Worm (Caenorhabditis elegans) whole organism, L4 larva: ENCODE results near the gene srj-6.

Experiments
- F10B5.3 ChIP-seq: sonication (generic microtip); optimal IDR thresholded peaks from 2 replicates; lab custom pipeline; 2016; ENCODE audit warnings: mild to moderate bottlenecking, missing genetic modification characterization, missing compliant biosample characterization
- F44E2.7 ChIP-seq: fragments of 200-800 bp; sonication (Bioruptor generic); IDR thresholded peaks from 2 replicates; pipeline ENCODE4 v2.1.2; 2022; ENCODE audit warnings: missing genetic modification characterization, missing compliant biosample characterization
- R02D3.7 ChIP-seq: fragments of 150-350 bp; sonication (generic microtip); optimal IDR thresholded peaks from 3 replicates; lab custom pipeline; 2014; ENCODE audit warnings: missing biosample characterization, missing genetic modification characterization
- T20F7.1 ChIP-seq: fragments of 200-800 bp; sonication (Bioruptor generic); optimal IDR thresholded peaks from 2 replicates; lab custom pipeline; 2018; ENCODE audit warnings: mild to moderate bottlenecking, missing genetic modification characterization, missing compliant biosample characterization
- Y105C5A.15 ChIP-seq: fragments of 200-800 bp; sonication (Bioruptor generic); IDR thresholded peaks from 2 replicates; pipeline ENCODE4 v1.3.6; 2022; ENCODE audit warnings: missing genetic modification characterization, missing compliant biosample characterization
- Y48G9A.11 ChIP-seq: fragments of 200-800 bp; sonication (Bioruptor generic); IDR thresholded peaks from 2 replicates; pipeline ENCODE4 v1.3.6; 2022; ENCODE audit warnings: missing genetic modification reagents, missing genetic modification characterization, missing compliant biosample characterization
- aly-2 ChIP-seq: sonication (generic microtip); optimal IDR thresholded peaks from 2 replicates; lab custom pipeline; 2018; ENCODE audit warnings: missing biosample characterization, missing genetic modification characterization
- arid-1 ChIP-seq: fragments of 200-800 bp; sonication (Bioruptor generic); conservative IDR thresholded peaks from 2 replicates; pipeline ENCODE4 v1.3.6; 2022; ENCODE audit warnings: missing genetic modification reagents, missing genetic modification characterization, missing compliant biosample characterization
- ctbp-1 ChIP-seq: fragments of 200-800 bp; sonication (Bioruptor generic); IDR thresholded peaks from 2 replicates; pipeline ENCODE4 v1.3.6; 2022; ENCODE audit warnings: missing genetic modification reagents, missing genetic modification characterization, missing compliant biosample characterization
- daf-12 ChIP-seq: fragments of 150-350 bp; optimal IDR thresholded peaks from 2 replicates; lab custom pipeline; 2014; ENCODE audit warnings: missing biosample characterization, missing genetic modification reagents, missing genetic modification characterization
- daf-16 ChIP-seq, 3 experiments: sonication (generic microtip); optimal IDR thresholded peaks; 2 replicates each; lab custom pipeline; 2016 to 2017; ENCODE audit warnings: missing genetic modification characterization in 3 of 3, missing genetic modification reagents in 3 of 3, mild to moderate bottlenecking in 2 of 3, missing compliant biosample characterization in 2 of 3, missing biosample characterization in 1 of 3, moderate library complexity in 1 of 3
- dmd-6 ChIP-seq: fragments of 200-800 bp; sonication (Bioruptor generic); IDR thresholded peaks from 2 replicates; pipeline ENCODE4 v1.3.6; 2022; ENCODE audit warnings: missing genetic modification reagents, missing genetic modification characterization, missing compliant biosample characterization
- dve-1 ChIP-seq: sonication (generic microtip); optimal IDR thresholded peaks from 2 replicates; lab custom pipeline; 2017; ENCODE audit warnings: antibody characterized with exemption, mild to moderate bottlenecking, missing genetic modification characterization, missing compliant biosample characterization; ENCODE audit not compliant: insufficient read depth
- fkh-10 ChIP-seq: fragments of 150-350 bp; optimal IDR thresholded peaks from 2 replicates; lab custom pipeline; 2014; ENCODE audit warnings: missing biosample characterization, missing genetic modification reagents, missing genetic modification characterization
- fos-1 ChIP-seq: fragments of 150-350 bp; optimal IDR thresholded peaks from 2 replicates; lab custom pipeline; 2014; ENCODE audit warnings: missing biosample characterization, missing genetic modification characterization
- hlh-30 ChIP-seq: sonication (generic microtip); optimal IDR thresholded peaks from 2 replicates; lab custom pipeline; 2017; ENCODE audit warnings: antibody characterized with exemption, mild to moderate bottlenecking, missing genetic modification characterization, missing compliant biosample characterization; ENCODE audit not compliant: insufficient read depth
- lsy-2 ChIP-seq, 2 experiments: fragments of 150-350 bp in 1 of 2; sonication (generic microtip) in 1 of 2; optimal IDR thresholded peaks; 2 replicates each; lab custom pipeline; 2014 to 2017; ENCODE audit warnings: missing biosample characterization in 2 of 2, missing genetic modification characterization in 2 of 2
- mep-1 ChIP-seq: fragments of 150-350 bp; sonication (generic microtip); optimal IDR thresholded peaks from 3 replicates; lab custom pipeline; 2014; ENCODE audit warnings: missing biosample characterization, missing genetic modification characterization
- mes-2 ChIP-seq: sonication (generic microtip); optimal IDR thresholded peaks from 2 replicates; lab custom pipeline; 2016; ENCODE audit warnings: missing genotype, mild to moderate bottlenecking, missing genetic modification characterization, missing compliant biosample characterization; ENCODE audit not compliant: poor library complexity, severe bottlenecking
- mxl-3 ChIP-seq: fragments of 200-800 bp; sonication (Bioruptor generic); optimal IDR thresholded peaks from 2 replicates; lab custom pipeline; 2018; ENCODE audit warnings: mild to moderate bottlenecking, missing genetic modification characterization, missing compliant biosample characterization
- nhr-28 ChIP-seq: fragments of 150-350 bp; optimal IDR thresholded peaks from 2 replicates; lab custom pipeline; 2014; ENCODE audit warnings: missing biosample characterization, missing genetic modification characterization
- nhr-6 ChIP-seq: fragments of 150-350 bp; optimal IDR thresholded peaks from 2 replicates; lab custom pipeline; 2014; ENCODE audit warnings: missing biosample characterization, missing genetic modification characterization
- nhr-77 ChIP-seq: fragments of 150-350 bp; optimal IDR thresholded peaks from 2 replicates; lab custom pipeline; 2014; ENCODE audit warnings: missing biosample characterization, missing genetic modification characterization
- pqm-1 ChIP-seq: sonication (generic microtip); optimal IDR thresholded peaks from 2 replicates; lab custom pipeline; 2017; ENCODE audit warnings: missing biosample characterization, missing genetic modification characterization
- snpc-4 ChIP-seq: fragments of 150-350 bp; optimal IDR thresholded peaks from 2 replicates; lab custom pipeline; 2014; ENCODE audit warnings: missing biosample characterization, missing genetic modification characterization
- spr-1 ChIP-seq: sonication (generic microtip); optimal IDR thresholded peaks from 2 replicates; lab custom pipeline; 2016; ENCODE audit warnings: mild to moderate bottlenecking, missing genetic modification characterization, missing compliant biosample characterization
- unc-130 ChIP-seq: sonication (generic microtip); optimal IDR thresholded peaks from 2 replicates; lab custom pipeline; 2016; ENCODE audit warnings: missing genetic modification reagents, missing genetic modification characterization, missing compliant biosample characterization
- unc-62 ChIP-seq, 3 experiments: fragments of 150-350 bp in 1 of 3; sonication (generic microtip); optimal IDR thresholded peaks in 2 of 3; peaks in 1 of 3; 1 replicate in 1 of 3; 2 replicates in 2 of 3; lab custom pipeline; 2014 to 2017; ENCODE audit warnings: missing biosample characterization in 3 of 3, missing genetic modification characterization in 3 of 3, missing genetic modification reagents in 3 of 3, missing genotype in 1 of 3
- zfp-2 ChIP-seq: sonication (generic microtip); optimal IDR thresholded peaks from 2 replicates; lab custom pipeline; 2016; ENCODE audit warnings: mild to moderate bottlenecking, missing genetic modification characterization, missing compliant biosample characterization
- zip-11 ChIP-seq: fragments of 200-800 bp; sonication (Bioruptor generic); IDR thresholded peaks from 2 replicates; pipeline ENCODE4 v1.3.6; 2022; ENCODE audit warnings: missing genetic modification characterization, missing compliant biosample characterization

srj-6 gene

ce11 chrV:634855-635254 is 19.4 kb downstream of the srj-6 start, which contains the start of gene F48G7.10:
Gene F48G7.10, minus strand, starts transcription at chrV:634955.
- TF ChIP-seq T20F7.1 (GFP tag; lab: Kevin White, UChicago) (no peak), daf-12 (tag; lab: Kevin White, UChicago) (no peak)

ce11 chrV:631832-632231 is 22.5 kb downstream of the srj-6 start:
- 0 out of 2 replicates have a peak, but pooled peaks have one; percentile 18 for TF ChIP-seq dmd-6 (GFP tag; lab: Robert Waterston, UW)
- TF ChIP-seq nhr-28 (tag; lab: Kevin White, UChicago) = peak; percentile 48
- no peak for TF ChIP-seq pqm-1
- no peak for TF ChIP-seq T20F7.1 (GFP tag; lab: Kevin White, UChicago)
- TF ChIP-seq mes-2 (tag; lab: Kevin White, UChicago) = peak; percentile 27
- TF ChIP-seq hlh-30 = peak; percentile 10
- TF ChIP-seq dve-1 = peak; percentile 38

ce11 chrV:628527-628926 is 25.8 kb downstream of the srj-6 start, which contains the start of gene F48G7.9:
Gene F48G7.9, minus strand, starts transcription at chrV:628627.
- TF ChIP-seq fos-1 = no peak
- TF ChIP-seq ctbp-1 (GFP tag; lab: Robert Waterston, UW) = no peak
- no peak for TF ChIP-seq snpc-4 (tag; lab: Kevin White, UChicago)
- TF ChIP-seq F44E2.7 (GFP tag; lab: Robert Waterston, UW) = no peak
- no peak for TF ChIP-seq mep-1

ce11 chrV:627585-627984 is 26.7 kb downstream of the srj-6 start, which contains the start of gene F48G7.8:
Gene F48G7.8, minus strand, starts transcription at chrV:627685.
- TF ChIP-seq fkh-10 (GFP tag; lab: Kevin White, UChicago) = no peak
- TF ChIP-seq, all 104 proteins: peak for 0

ce11 chrV:626321-626720 is 28.0 kb downstream of the srj-6 start, which contains the start of gene F48G7.7:
Gene F48G7.7, minus strand, starts transcription at chrV:626421.
- TF ChIP-seq nhr-77 (tag; lab: Kevin White, UChicago) = no peak
- no peak for TF ChIP-seq arid-1 (GFP tag; lab: Robert Waterston, UW)
- TF ChIP-seq unc-130 (GFP tag; lab: Kevin White, UChicago) = no peak
- TF ChIP-seq mxl-3 = no peak
- TF ChIP-seq unc-62 (GFP tag; optimal IDR thresholded peaks at IDR 0.05 in 1 of 2; lab: Kevin White, UChicago) = peak in 1 of 2 experiments; percentile 29
- no peak for TF ChIP-seq unc-62 (tag; optimal IDR thresholded peaks at IDR 0.05; lab: Kevin White, UChicago)
- no peak for TF ChIP-seq Y105C5A.15
- no peak for TF ChIP-seq daf-16 (GFP tag; optimal IDR thresholded peaks at IDR 0.05; lab: Kevin White, UChicago)
- TF ChIP-seq daf-16 (tag; optimal IDR thresholded peaks at IDR 0.05; lab: Kevin White, UChicago) = peak; percentile 10
- TF ChIP-seq aly-2 (tag; lab: Kevin White, UChicago) = no peak

- TF ChIP-seq dve-1 (no peak), Y48G9A.11 (GFP tag; lab: Robert Waterston, UW) (no peak), R02D3.7 (no peak)
Measured at ce11 chrV:624922-625321, 29.4 kb downstream of the srj-6 start, which contains the start of gene srt-17. Gene srt-17, minus strand, starts transcription at chrV:625022.

- TF ChIP-seq zfp-2 (tag; lab: Kevin White, UChicago) (no peak), lsy-2 (tag; optimal IDR thresholded peaks at IDR 0.05; lab: Kevin White, UChicago) (no peak), spr-1 (tag; lab: Kevin White, UChicago) (no peak), daf-16 (GFP tag; optimal IDR thresholded peaks at IDR 0.05; lab: Kevin White, UChicago) (no peak), daf-16 (tag; optimal IDR thresholded peaks at IDR 0.05; lab: Kevin White, UChicago) (peak; percentile 78), nhr-6 (no peak), F10B5.3 (tag; lab: Kevin White, UChicago) (no peak), pqm-1 (peak; percentile 26), dve-1 (peak; percentile 6), zip-11 (GFP tag; lab: Robert Waterston, UW) (no peak)
Measured at ce11 chrV:622902-623301, 31.4 kb downstream of the srj-6 start, which contains the start of gene F48G7.5. Gene F48G7.5, minus strand, starts transcription at chrV:622935.
